Worm (Caenorhabditis elegans) whole organism, mixed stage, embryonic: ENCODE data around the gene R04F11.3.

Experiments used
- M03D4.4 ChIP-seq: sonication (generic microtip); optimal IDR thresholded peaks from 2 replicates; lab custom pipeline; 2017; ENCODE audit warnings: mild to moderate bottlenecking, missing genetic modification characterization, missing compliant biosample characterization
- bed-3 ChIP-seq: fragments of 200-800 bp; sonication (Bioruptor generic); optimal IDR thresholded peaks from 3 replicates; lab custom pipeline; 2018; ENCODE audit warnings: mild to moderate bottlenecking, missing genetic modification characterization, moderate library complexity, missing compliant biosample characterization
- blmp-1 ChIP-seq: fragments of 150-350 bp; optimal IDR thresholded peaks from 2 replicates; lab custom pipeline; 2014; ENCODE audit warnings: missing biosample characterization, missing genetic modification characterization
- ceh-39 ChIP-seq: fragments of 150-350 bp; optimal IDR thresholded peaks from 2 replicates; lab custom pipeline; 2014; ENCODE audit warnings: missing biosample characterization, missing genetic modification characterization
- ceh-43 ChIP-seq: fragments of 200-800 bp; sonication (Bioruptor generic); optimal IDR thresholded peaks from 2 replicates; lab custom pipeline; 2018; ENCODE audit warnings: mild to moderate bottlenecking, missing genetic modification characterization, moderate library complexity, missing compliant biosample characterization
- ceh-83 ChIP-seq: fragments of 200-800 bp; sonication (Bioruptor generic); optimal IDR thresholded peaks from 2 replicates; lab custom pipeline; 2018; ENCODE audit warnings: mild to moderate bottlenecking, missing genetic modification characterization, missing compliant biosample characterization
- ces-1 ChIP-seq: fragments of 150-350 bp; optimal IDR thresholded peaks from 2 replicates; lab custom pipeline; 2014; ENCODE audit warnings: missing biosample characterization, missing genetic modification reagents, missing genetic modification characterization
- cnd-1 ChIP-seq: fragments of 200-800 bp; sonication (Bioruptor generic); optimal IDR thresholded peaks from 2 replicates; lab custom pipeline; 2018; ENCODE audit warnings: mild to moderate bottlenecking, missing genetic modification characterization, missing compliant biosample characterization
- elt-1 ChIP-seq: sonication (generic microtip); optimal IDR thresholded peaks from 2 replicates; lab custom pipeline; 2017; ENCODE audit warnings: missing genetic modification characterization, mild to moderate bottlenecking, missing compliant biosample characterization, antibody characterized with exemption, moderate library complexity, borderline replicate concordance; ENCODE audit not compliant: insufficient read depth
- elt-3 ChIP-seq: fragments of 150-350 bp; optimal IDR thresholded peaks from 2 replicates; lab custom pipeline; 2014; ENCODE audit warnings: missing biosample characterization, missing genetic modification characterization
- flh-1 ChIP-seq: fragments of 200-800 bp; sonication (Bioruptor generic); optimal IDR thresholded peaks from 2 replicates; lab custom pipeline; 2018; ENCODE audit warnings: mild to moderate bottlenecking, missing genetic modification characterization, moderate library complexity, missing compliant biosample characterization
- ham-2 ChIP-seq: fragments of 200-800 bp; sonication (Bioruptor generic); optimal IDR thresholded peaks from 2 replicates; lab custom pipeline; 2018; ENCODE audit warnings: mild to moderate bottlenecking, missing genetic modification characterization, missing compliant biosample characterization
- lin-13 ChIP-seq: fragments of 150-350 bp; optimal IDR thresholded peaks from 2 replicates; lab custom pipeline; 2014; ENCODE audit warnings: missing biosample characterization, missing genetic modification characterization
- lsy-2 ChIP-seq: fragments of 150-350 bp; optimal IDR thresholded peaks from 2 replicates; lab custom pipeline; 2014; ENCODE audit warnings: missing biosample characterization, missing genetic modification characterization
- mep-1 ChIP-seq: fragments of 150-350 bp; optimal IDR thresholded peaks from 2 replicates; lab custom pipeline; 2017; ENCODE audit warnings: missing biosample characterization, missing genetic modification reagents, missing genetic modification characterization, inconsistent platforms
- mls-2 ChIP-seq: sonication (generic microtip); optimal IDR thresholded peaks from 2 replicates; lab custom pipeline; 2016; ENCODE audit warnings: mild to moderate bottlenecking, missing genetic modification characterization, moderate library complexity, missing compliant biosample characterization
- nhr-12 ChIP-seq: fragments of 150-350 bp; optimal IDR thresholded peaks from 2 replicates; lab custom pipeline; 2014; ENCODE audit warnings: missing biosample characterization, missing genetic modification characterization
- nhr-2 ChIP-seq: fragments of 150-350 bp; optimal IDR thresholded peaks from 2 replicates; lab custom pipeline; 2014; ENCODE audit warnings: missing biosample characterization, missing genetic modification characterization
- nhr-237 ChIP-seq: fragments of 150-350 bp; optimal IDR thresholded peaks from 2 replicates; lab custom pipeline; 2014; ENCODE audit warnings: missing biosample characterization, missing genetic modification characterization
- nhr-28 ChIP-seq: fragments of 150-350 bp; optimal IDR thresholded peaks from 2 replicates; lab custom pipeline; 2014; ENCODE audit warnings: missing biosample characterization, missing genetic modification characterization
- nhr-76 ChIP-seq: sonication (generic microtip); optimal IDR thresholded peaks from 2 replicates; lab custom pipeline; 2017; ENCODE audit warnings: missing biosample characterization, missing genetic modification characterization
- pha-4 ChIP-seq: fragments of 150-350 bp; optimal IDR thresholded peaks from 2 replicates; lab custom pipeline; 2018; ENCODE audit warnings: missing biosample characterization, missing genetic modification reagents, missing genetic modification characterization
- snpc-4 ChIP-seq: fragments of 150-350 bp; optimal IDR thresholded peaks from 2 replicates; lab custom pipeline; 2014; ENCODE audit warnings: missing biosample characterization, missing genetic modification characterization
- sptf-1 ChIP-seq: sonication (generic microtip); optimal IDR thresholded peaks from 2 replicates; lab custom pipeline; 2017; ENCODE audit warnings: mild to moderate bottlenecking, missing genetic modification characterization, moderate library complexity, missing compliant biosample characterization
- unc-120 ChIP-seq: sonication (generic microtip); optimal IDR thresholded peaks from 2 replicates; lab custom pipeline; 2017; ENCODE audit warnings: missing genetic modification characterization, missing compliant biosample characterization; ENCODE audit not compliant: poor library complexity, severe bottlenecking
- unc-39 ChIP-seq: fragments of 150-350 bp; optimal IDR thresholded peaks from 2 replicates; lab custom pipeline; 2014; ENCODE audit warnings: missing biosample characterization, missing genetic modification characterization
- unc-62 ChIP-seq: fragments of 150-350 bp; optimal IDR thresholded peaks from 2 replicates; lab custom pipeline; 2014; ENCODE audit warnings: missing biosample characterization, missing genetic modification reagents, missing genetic modification characterization
- zip-8 ChIP-seq: fragments of 150-350 bp; optimal IDR thresholded peaks from 2 replicates; lab custom pipeline; 2014; ENCODE audit warnings: missing biosample characterization, missing genetic modification characterization
- ztf-11 ChIP-seq: fragments of 150-350 bp; optimal IDR thresholded peaks from 2 replicates; lab custom pipeline; 2014; ENCODE audit warnings: missing biosample characterization, missing genetic modification characterization

R04F11.3 gene

ce11 chrV:12281508-12281907 is 35.5 kb downstream of the R04F11.3 start:
- TF ChIP-seq nhr-2 (tag; lab: Kevin White, UChicago), result peak; percentile 57
- TF ChIP-seq zip-8 (tag; lab: Kevin White, UChicago), result peak; percentile 60
- TF ChIP-seq nhr-237 (tag; lab: Kevin White, UChicago), result no peak
- no peak for TF ChIP-seq mls-2 (tag; lab: Kevin White, UChicago)
- no peak for TF ChIP-seq ceh-39 (tag; lab: Kevin White, UChicago)
- no peak for TF ChIP-seq nhr-28

ce11 chrV:12276946-12277345 is 40.0 kb downstream of the R04F11.3 start, which contains the start of gene bnc-1:
Gene bnc-1 (minus strand): TSS chrV:12277046.
- TF ChIP-seq elt-1 (tag; lab: Kevin White, UChicago), result no peak
- no peak for TF ChIP-seq bed-3
- no peak for TF ChIP-seq mep-1 (tag; lab: Kevin White, UChicago)

- TF ChIP-seq M03D4.4 (tag; lab: Kevin White, UChicago) (no peak), ztf-11 (tag; lab: Kevin White, UChicago) (no peak), elt-3 (tag; lab: Kevin White, UChicago) (no peak), zip-8 (tag; lab: Kevin White, UChicago) (no peak), elt-1 (tag; lab: Kevin White, UChicago) (no peak), nhr-12 (tag; lab: Kevin White, UChicago) (no peak), bed-3 (no peak), ceh-43 (GFP tag; lab: Kevin White, UChicago) (no peak), mep-1 (tag; lab: Kevin White, UChicago) (no peak), unc-39 (tag; lab: Kevin White, UChicago) (no peak), nhr-2 (tag; lab: Kevin White, UChicago) (no peak), lin-13 (tag; lab: Kevin White, UChicago) (no peak), sptf-1 (no peak), flh-1 (GFP tag; lab: Kevin White, UChicago) (no peak)
Observed at ce11 chrV:12275714-12276113, 41.3 kb downstream of the R04F11.3 start.

- no peak for TF ChIP-seq unc-62
- no peak for TF ChIP-seq lsy-2 (tag; lab: Kevin White, UChicago)
- no peak for TF ChIP-seq ztf-11 (tag; lab: Kevin White, UChicago)
- TF ChIP-seq pha-4 (tag; lab: Kevin White, UChicago), result no peak
- no peak for TF ChIP-seq lin-13 (tag; lab: Kevin White, UChicago)
- TF ChIP-seq elt-1 (tag; lab: Kevin White, UChicago), result no peak
- no peak for TF ChIP-seq M03D4.4 (tag; lab: Kevin White, UChicago)
- no peak for TF ChIP-seq unc-120 (tag; lab: Kevin White, UChicago)
- no peak for TF ChIP-seq blmp-1
- no peak for TF ChIP-seq nhr-12 (tag; lab: Kevin White, UChicago)
- TF ChIP-seq ces-1, result no peak
- no peak for TF ChIP-seq ceh-83 (GFP tag; lab: Kevin White, UChicago)
Observed at ce11 chrV:12271495-12271894, 45.5 kb downstream of the R04F11.3 start, which contains the start of the genes tsfm-1 and capg-2. Gene tsfm-1 (minus strand): TSS chrV:12271551. Gene capg-2 (plus strand): TSS chrV:12271873.

- TF ChIP-seq unc-39 (tag; lab: Kevin White, UChicago) (no peak), elt-3 (tag; lab: Kevin White, UChicago) (no peak), ztf-11 (tag; lab: Kevin White, UChicago) (no peak), unc-62 (no peak), mep-1 (tag; lab: Kevin White, UChicago) (no peak), M03D4.4 (tag; lab: Kevin White, UChicago) (no peak), nhr-12 (tag; lab: Kevin White, UChicago) (no peak), pha-4 (tag; lab: Kevin White, UChicago) (no peak), lsy-2 (tag; lab: Kevin White, UChicago) (no peak), snpc-4 (no peak), ham-2 (no peak), ceh-43 (GFP tag; lab: Kevin White, UChicago) (no peak), lin-13 (tag; lab: Kevin White, UChicago) (no peak), blmp-1 (no peak), cnd-1 (tag; lab: Kevin White, UChicago) (no peak), nhr-76 (tag; lab: Kevin White, UChicago) (no peak), ceh-83 (GFP tag; lab: Kevin White, UChicago) (no peak), nhr-2 (tag; lab: Kevin White, UChicago) (no peak), mls-2 (tag; lab: Kevin White, UChicago) (no peak)
- TF ChIP-seq, all 35 proteins: peak for 0
Observed at ce11 chrV:12269272-12269767, 47.7 kb downstream of the R04F11.3 start, which contains the start of gene twk-24. Gene twk-24 (minus strand): TSS chrV:12269322.
